Fruit fly (Drosophila melanogaster) whole organism, wandering third instar larva: ENCODE data around the gene CG42458.

Source experiments
- Hr83 ChIP-seq: fragments of 200-300 bp; sonication (Bioruptor generic); optimal IDR thresholded peaks from 2 replicates; lab custom pipeline; 2016; ENCODE audit warnings: missing biosample characterization, mild to moderate bottlenecking, missing genetic modification characterization, moderate library complexity; ENCODE audit not compliant: poor library complexity, severe bottlenecking
- Mio ChIP-seq: sonication (Bioruptor generic); optimal IDR thresholded peaks from 2 replicates; lab custom pipeline; 2016; ENCODE audit warnings: missing biosample characterization, missing genetic modification characterization
- N ChIP-seq: fragments of >200 bp; optimal IDR thresholded peaks from 2 replicates; lab custom pipeline; 2018; ENCODE audit warnings: missing biosample characterization, missing external identifiers, missing genetic modification characterization
- OdsH ChIP-seq: fragments of 200-800 bp; sonication (Bioruptor generic); optimal IDR thresholded peaks from 2 replicates; lab custom pipeline; 2016; ENCODE audit warnings: missing biosample characterization, mild to moderate bottlenecking, missing genetic modification characterization
- br ChIP-seq: fragments of 200-800 bp; sonication (Bioruptor generic); optimal IDR thresholded peaks from 2 replicates; lab custom pipeline; 2016; ENCODE audit warnings: missing biosample characterization, missing genetic modification characterization
- dsf ChIP-seq: sonication (Bioruptor generic); optimal IDR thresholded peaks from 2 replicates; lab custom pipeline; 2016; ENCODE audit warnings: missing biosample characterization, missing genetic modification characterization, borderline replicate concordance
- pan ChIP-seq: fragments of >200 bp; optimal IDR thresholded peaks from 2 replicates; lab custom pipeline; 2017
- psq ChIP-seq: fragments of 200-800 bp; sonication (Bioruptor generic); optimal IDR thresholded peaks from 3 replicates; lab custom pipeline; 2017; ENCODE audit warnings: missing biosample characterization, mild to moderate bottlenecking, missing genetic modification characterization, moderate library complexity
- usp ChIP-seq: fragments of >200 bp; optimal IDR thresholded peaks from 2 replicates; lab custom pipeline; 2017; ENCODE audit warnings: missing biosample characterization, missing genetic modification characterization

DNA sequence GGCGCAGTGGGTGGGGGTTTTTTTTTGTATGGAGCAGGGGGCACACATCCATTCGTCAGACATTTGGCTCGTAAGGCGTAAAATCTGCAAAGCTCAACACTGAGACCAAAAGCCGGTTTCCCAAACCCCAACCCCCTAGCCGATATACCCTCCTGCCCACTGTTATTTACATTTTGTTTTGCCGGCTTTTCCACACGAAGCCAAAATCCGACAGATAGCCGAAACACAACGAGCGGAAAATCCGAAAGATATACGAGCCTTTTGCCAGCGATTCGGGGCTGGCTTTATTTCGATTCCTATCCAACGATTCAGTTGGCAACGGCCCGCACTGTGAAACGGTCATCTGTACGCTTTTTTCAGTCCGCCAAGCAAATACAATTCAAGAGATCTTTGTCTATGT, at the start of gene CG42458:
- TF ChIP-seq pan (lab: Kevin White, UChicago) (no peak), OdsH (GFP tag; lab: Kevin White, UChicago) (no peak), Mio (GFP tag; lab: Kevin White, UChicago) (no peak), psq (GFP tag; lab: Kevin White, UChicago) (no peak), usp (GFP tag; lab: Kevin White, UChicago) (no peak), dsf (GFP tag; lab: Kevin White, UChicago) (no peak), Hr83 (no peak), N (GFP tag; lab: Kevin White, UChicago) (no peak), br (no peak)
